Worm (Caenorhabditis elegans): ENCODE results near the gene F37B12.3.

F37B12.3 gene

DNA sequence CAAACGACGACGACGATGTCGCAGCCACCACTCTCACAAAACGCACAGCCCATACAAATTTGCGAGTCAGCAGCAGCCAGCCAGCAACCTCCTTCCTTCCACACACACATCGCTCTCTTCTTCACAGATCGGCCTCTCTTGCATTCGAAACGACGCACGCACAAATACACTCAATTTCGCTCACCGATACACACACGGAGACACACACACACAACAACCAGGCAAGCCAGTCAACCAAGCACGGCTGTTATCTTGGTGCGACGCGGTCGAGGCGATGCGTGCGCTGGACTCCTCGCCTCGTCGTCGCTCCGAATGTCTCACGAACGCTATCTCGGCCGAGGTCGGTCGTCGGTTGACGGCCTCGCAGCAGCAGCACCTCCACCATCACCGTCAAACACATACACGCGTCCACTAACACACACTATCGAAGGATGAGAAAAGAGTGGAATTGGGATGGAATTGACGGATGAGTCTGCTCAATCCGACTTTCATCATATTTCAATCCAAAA lies 19.2 kb upstream of the F37B12.3 start (continued):
- peak; percentile 43 for TF ChIP-seq hlh-13 (GFP tag; optimal IDR thresholded peaks at IDR 0.05)
- peak; percentile 35 for TF ChIP-seq ets-4 (tag; optimal IDR thresholded peaks at IDR 0.05)
- peak; percentile 5; the same call in 1 of the 2 replicates for TF ChIP-seq sox-2 (GFP tag; IDR thresholded peaks at IDR 0.05)
- TF ChIP-seq ceh-2 (tag; optimal IDR thresholded peaks at IDR 0.05), result peak; percentile 58
- TF ChIP-seq F13H6.1 (tag; optimal IDR thresholded peaks at IDR 0.05), result peak; percentile 78
- peak; percentile 36 for TF ChIP-seq fkh-6 (tag; optimal IDR thresholded peaks at IDR 0.05)
- peak; percentile 61 for TF ChIP-seq C08G9.2 (tag; optimal IDR thresholded peaks at IDR 0.05)
- no peak for TF ChIP-seq ceh-24 (tag; optimal IDR thresholded peaks at IDR 0.05)
- no peak for TF ChIP-seq pag-3 (tag; optimal IDR thresholded peaks at IDR 0.05; ENCODE audit: borderline replicate concordance)
- TF ChIP-seq C38D4.7 (GFP tag; optimal IDR thresholded peaks at IDR 0.05), result no peak
- peak; percentile 63 for TF ChIP-seq T23F11.4 (GFP tag; optimal IDR thresholded peaks at IDR 0.05)
- peak; percentile 10 for TF ChIP-seq ama-1 (optimal IDR thresholded peaks at IDR 0.05)
- peak; percentile 85 for TF ChIP-seq syd-9 (tag; optimal IDR thresholded peaks at IDR 0.05)
- no peak for TF ChIP-seq Y22D7AL.16 (tag; optimal IDR thresholded peaks at IDR 0.05)
- TF ChIP-seq pax-1 (tag; optimal IDR thresholded peaks at IDR 0.05), result no peak
- TF ChIP-seq hlh-15 (tag; optimal IDR thresholded peaks at IDR 0.05), result peak; percentile 3
- TF ChIP-seq ttx-3 (tag; optimal IDR thresholded peaks at IDR 0.05), result peak; percentile 14
- TF ChIP-seq npax-4 (tag; optimal IDR thresholded peaks at IDR 0.05), result no peak
- peak; percentile 42 for TF ChIP-seq tbx-7 (tag; optimal IDR thresholded peaks at IDR 0.05)
- peak; percentile 95 for TF ChIP-seq ceh-31 (tag; optimal IDR thresholded peaks at IDR 0.05)
- TF ChIP-seq elt-4 (tag; optimal IDR thresholded peaks at IDR 0.05), result no peak
- peak; percentile 72 for TF ChIP-seq fkh-10 (GFP tag; optimal IDR thresholded peaks at IDR 0.05)
- TF ChIP-seq dve-1 (tag; optimal IDR thresholded peaks at IDR 0.05), result peak; percentile 93
- TF ChIP-seq K09A11.1 (tag; optimal IDR thresholded peaks at IDR 0.05; ENCODE audit: insufficient read depth), result peak; percentile 18
- peak; percentile 46 for TF ChIP-seq che-1 (tag; optimal IDR thresholded peaks at IDR 0.05)
- no peak for TF ChIP-seq pha-4 (tag; optimal IDR thresholded peaks at IDR 0.05)
- TF ChIP-seq ceh-30 (tag; optimal IDR thresholded peaks at IDR 0.05), result peak; percentile 90
- TF ChIP-seq ceh-19 (GFP tag; optimal IDR thresholded peaks at IDR 0.05), result peak; percentile 91
- TF ChIP-seq K02D7.2 (tag; optimal IDR thresholded peaks at IDR 0.05), result peak; percentile 40
- TF ChIP-seq pat-9 (tag; optimal IDR thresholded peaks at IDR 0.05), result peak; percentile 82
- peak; percentile 71 for TF ChIP-seq eyg-1 (tag; optimal IDR thresholded peaks at IDR 0.05)
- TF ChIP-seq lin-11 (tag; optimal IDR thresholded peaks at IDR 0.05), result peak; percentile 37
- no peak for TF ChIP-seq mec-3 (tag; optimal IDR thresholded peaks at IDR 0.05; ENCODE audit: borderline replicate concordance)
- TF ChIP-seq ceh-34 (tag; optimal IDR thresholded peaks at IDR 0.05), result peak; percentile 91
- peak; percentile 78 for TF ChIP-seq elt-2 (tag; optimal IDR thresholded peaks at IDR 0.05)
- no peak for TF ChIP-seq ztf-16 (tag; optimal IDR thresholded peaks at IDR 0.05)
- peak; percentile 56 for TF ChIP-seq ceh-48 (tag; optimal IDR thresholded peaks at IDR 0.05)
- peak; percentile 87 for TF ChIP-seq unc-42 (tag; optimal IDR thresholded peaks at IDR 0.05)

ce11 chrII:9059010-9059409 lies 17.8 kb upstream of the F37B12.3 start:
- TF ChIP-seq ama-1 (optimal IDR thresholded peaks at IDR 0.05) (peak; percentile 56), syd-9 (tag; optimal IDR thresholded peaks at IDR 0.05) (no peak)

DNA sequence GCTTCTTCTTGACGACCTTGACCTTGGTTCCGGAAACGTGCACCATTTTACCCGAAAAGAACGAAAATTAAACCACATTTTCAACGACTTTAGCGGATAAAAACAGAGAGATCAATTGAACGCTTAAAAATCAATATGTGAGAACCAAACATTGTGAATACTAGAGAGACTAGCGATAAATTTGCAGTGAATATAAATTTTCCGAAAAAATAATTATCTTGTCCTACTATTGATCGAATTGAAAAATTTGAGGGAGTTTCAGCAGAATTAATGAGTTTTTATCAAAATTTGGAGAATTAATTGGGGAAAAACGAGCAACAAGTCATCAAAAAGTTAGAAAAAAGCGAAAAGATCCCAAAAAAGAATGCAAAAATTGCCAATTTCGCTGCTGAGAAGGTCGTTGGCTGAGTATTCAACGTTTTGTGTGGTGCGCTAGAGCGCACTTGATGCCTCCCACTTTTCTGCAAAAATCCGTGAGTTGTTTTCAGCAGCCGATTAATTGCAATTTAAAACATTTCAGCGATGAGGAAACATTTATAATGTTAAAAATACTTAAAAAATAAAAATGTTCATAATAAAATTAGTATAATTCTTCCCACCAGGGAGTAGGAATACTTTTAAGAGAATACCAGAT lies 15.9 kb upstream of the F37B12.3 start, which contains the start of gene rpl-32:
rpl-32 (minus strand) TSS at position 51 of the 634 bp plus-strand sequence.
- TF ChIP-seq nfya-1 (tag; optimal IDR thresholded peaks at IDR 0.05) (peak; percentile 71), unc-86 (tag; optimal IDR thresholded peaks at IDR 0.05) (no peak), elt-2 (tag; optimal IDR thresholded peaks at IDR 0.05) (peak; percentile 26), lin-11 (tag; optimal IDR thresholded peaks at IDR 0.05) (no peak), ceh-31 (tag; optimal IDR thresholded peaks at IDR 0.05) (peak; percentile 38), fkh-10 (GFP tag; optimal IDR thresholded peaks at IDR 0.05) (no peak), tbx-7 (tag; optimal IDR thresholded peaks at IDR 0.05) (no peak), C08G9.2 (tag; optimal IDR thresholded peaks at IDR 0.05) (no peak), pha-4 (tag; optimal IDR thresholded peaks at IDR 0.05) (no peak), pqm-1 (tag; optimal IDR thresholded peaks at IDR 0.05) (no peak), pax-1 (tag; optimal IDR thresholded peaks at IDR 0.05) (peak; percentile 15), pag-3 (tag; optimal IDR thresholded peaks at IDR 0.05; ENCODE audit: borderline replicate concordance) (no peak), dve-1 (tag; optimal IDR thresholded peaks at IDR 0.05) (peak; percentile 30), fax-1 (tag; optimal IDR thresholded peaks at IDR 0.05) (no peak), ceh-9 (tag; optimal IDR thresholded peaks at IDR 0.05) (no peak), unc-55 (GFP tag; optimal IDR thresholded peaks at IDR 0.05) (peak; percentile 6), hlh-30 (tag; optimal IDR thresholded peaks at IDR 0.05; ENCODE audit: insufficient read depth) (no peak), unc-42 (tag; optimal IDR thresholded peaks at IDR 0.05) (peak; percentile 3)
